Worm (Caenorhabditis elegans): Measurements from ENCODE around the gene F42A6.6.

Gene F42A6.6

ce11 chrIV:3289237-3289636, 47.4 kb downstream of the F42A6.6 start, which contains the start of gene gcy-23:
Gene gcy-23 (minus strand): TSS chrIV:3289337.
- TF ChIP-seq dox-1 (GFP tag; IDR thresholded peaks at IDR 0.05) (no peak), lin-40 (tag; optimal IDR thresholded peaks at IDR 0.05) (no peak), nfyb-1 (GFP tag; IDR thresholded peaks at IDR 0.05) (no peak), snpc-4 (GFP tag; optimal IDR thresholded peaks at IDR 0.05) (no peak), snpc-4 (tag; optimal IDR thresholded peaks at IDR 0.05) (no peak), akir-1 (GFP tag; optimal IDR thresholded peaks at IDR 0.05) (no peak), dpl-1 (GFP tag; optimal IDR thresholded peaks at IDR 0.05) (no peak), hlh-12 (tag; optimal IDR thresholded peaks at IDR 0.05) (no peak)

Data from whole organism, young adult.